Fruit fly (Drosophila melanogaster): Measurements from ENCODE around the gene Mrp4.

The Mrp4 gene

DNA sequence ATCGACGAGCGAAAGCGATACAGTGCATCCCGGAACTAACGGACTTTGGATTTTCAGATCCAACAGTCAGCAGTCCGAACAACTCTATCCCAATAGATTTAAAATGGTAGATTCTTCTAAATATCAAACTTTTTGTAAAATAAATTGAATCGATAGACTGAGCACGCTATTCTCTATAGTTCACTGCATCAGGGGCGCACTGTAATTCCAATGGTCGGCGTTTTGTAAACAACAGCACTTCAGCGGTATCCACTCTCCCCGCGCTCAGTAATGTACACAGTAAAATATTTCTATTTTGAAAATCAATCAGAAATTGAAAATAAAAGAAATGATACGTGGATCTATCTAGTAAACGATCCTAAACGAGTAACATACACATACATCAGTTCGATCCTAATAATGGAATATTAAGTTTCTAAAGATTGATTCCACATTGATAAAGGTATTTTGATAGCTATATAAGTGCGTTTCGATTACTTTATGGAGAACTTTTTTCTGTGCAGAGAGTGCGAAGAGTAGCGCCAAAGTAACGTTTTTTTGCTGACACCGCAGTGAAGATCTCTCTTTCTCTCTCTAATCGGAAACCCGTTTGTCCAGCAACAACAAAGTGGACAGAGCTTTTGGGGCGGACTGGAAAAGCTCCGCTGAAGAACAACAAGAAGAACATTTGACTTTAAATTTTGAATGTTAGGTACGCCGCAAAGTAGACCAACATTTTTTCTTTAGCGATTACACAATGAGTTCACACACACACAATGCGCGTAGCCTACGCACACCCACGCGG is 6.5 kb upstream of the Mrp4 start (continued):
- TF ChIP-seq gem (tag; optimal IDR thresholded peaks at IDR 0.05) (peak; percentile 90), shn (GFP tag; optimal IDR thresholded peaks at IDR 0.05) (peak; percentile 79), E2f2 (GFP tag; IDR thresholded peaks at IDR 0.05) (peak; percentile 56), sob (GFP tag; IDR thresholded peaks at IDR 0.05) (peak; percentile 95), PHDP (tag; optimal IDR thresholded peaks at IDR 0.05) (peak; percentile 90), fd102C (GFP tag; optimal IDR thresholded peaks at IDR 0.05) (no peak), CG11247 (GFP tag; IDR thresholded peaks at IDR 0.05) (peak; percentile 93), klu (GFP tag; IDR thresholded peaks at IDR 0.05) (peak; percentile 89), CG8359 (GFP tag; optimal IDR thresholded peaks at IDR 0.05; ENCODE audit: borderline replicate concordance) (peak; percentile 66), CG14441 (GFP tag; IDR thresholded peaks at IDR 0.05) (peak; percentile 95), vfl (GFP tag; optimal IDR thresholded peaks at IDR 0.05) (peak; percentile 78), mirr (GFP tag; optimal IDR thresholded peaks at IDR 0.05) (peak; percentile 71), Mes4 (GFP tag; optimal IDR thresholded peaks at IDR 0.05) (peak; percentile 64), CG2199 (GFP tag; IDR thresholded peaks at IDR 0.05) (peak; percentile 90), sr (GFP tag; IDR thresholded peaks at IDR 0.05) (peak; percentile 74), Drgx (GFP tag; IDR thresholded peaks at IDR 0.05) (peak; percentile 98), CG34376 (GFP tag; optimal IDR thresholded peaks at IDR 0.05) (peak; percentile 96), Med (GFP tag) (peak; percentile 98), CG43689 (GFP tag; IDR thresholded peaks at IDR 0.05) (peak; percentile 81; the same call in 1 of the 2 replicates), dpn (GFP tag; optimal IDR thresholded peaks at IDR 0.05) (peak; percentile 90 to 95), Oli (tag; optimal IDR thresholded peaks at IDR 0.05) (peak; percentile 87), CG12155 (GFP tag; optimal IDR thresholded peaks at IDR 0.05) (peak; percentile 87), CG17361 (GFP tag; IDR thresholded peaks at IDR 0.05) (peak; percentile 96), CG1024 (GFP tag; IDR thresholded peaks at IDR 0.05) (peak; percentile 82), CG13624 (GFP tag; optimal IDR thresholded peaks at IDR 0.05) (peak; percentile 94), ase (GFP tag; IDR thresholded peaks at IDR 0.05) (peak; percentile 84; the same call in 2 of the 3 replicates), p53 (GFP tag; optimal IDR thresholded peaks at IDR 0.05) (peak; percentile 48), CG31224 (GFP tag; IDR thresholded peaks at IDR 0.05) (peak; percentile 86), CG4360 (GFP tag; IDR thresholded peaks at IDR 0.05) (peak; percentile 60; the same call in 1 of the 2 replicates), Ptx1 (GFP tag; IDR thresholded peaks at IDR 0.05) (peak; percentile 96), salm (tag; optimal IDR thresholded peaks at IDR 0.05) (peak; percentile 72), cato (GFP tag; optimal IDR thresholded peaks at IDR 0.05; ENCODE audit: borderline replicate concordance) (peak; percentile 40), CoRest (tag; optimal IDR thresholded peaks at IDR 0.05) (peak; percentile 87), pan (optimal IDR thresholded peaks at IDR 0.05) (no peak), pan (GFP tag; optimal IDR thresholded peaks at IDR 0.05 in 1 of 2, IDR thresholded peaks at IDR 0.05 in 1 of 2) (peak in 1 of 2 experiments; percentile 94), dm (GFP tag; optimal IDR thresholded peaks at IDR 0.05) (peak; percentile 74), ftz-f1 (GFP tag; optimal IDR thresholded peaks at IDR 0.05) (peak; percentile 34), kay (GFP tag; optimal IDR thresholded peaks at IDR 0.05) (peak; percentile 92), NFAT (GFP tag; IDR thresholded peaks at IDR 0.05) (peak; percentile 97), pho (GFP tag; optimal IDR thresholded peaks at IDR 0.05) (peak; percentile 86), oc (tag; optimal IDR thresholded peaks at IDR 0.05) (peak; percentile 85), CG31441 (GFP tag; IDR thresholded peaks at IDR 0.05) (peak; percentile 91), ERR (GFP tag; optimal IDR thresholded peaks at IDR 0.05) (peak; percentile 93), Sry-δ (GFP tag; optimal IDR thresholded peaks at IDR 0.05) (peak; percentile 66), ems (GFP tag; optimal IDR thresholded peaks at IDR 0.05) (peak; percentile 94), CG4617 (GFP tag; optimal IDR thresholded peaks at IDR 0.05; ENCODE audit: borderline replicate concordance) (peak; percentile 70), CG18476 (GFP tag; optimal IDR thresholded peaks at IDR 0.05) (peak; percentile 92), CG12744 (GFP tag; optimal IDR thresholded peaks at IDR 0.05) (peak; percentile 79), Fer3 (tag; optimal IDR thresholded peaks at IDR 0.05) (peak; percentile 94), CG3726 (GFP tag; IDR thresholded peaks at IDR 0.05) (peak; percentile 81; the same call in 2 of the 3 replicates)
